Fruit fly (Drosophila melanogaster): Measurements from ENCODE around the gene can.

The can gene

dm6 chr3L:10247579-10247978, 19.3 kb downstream of the can start (continued):
- TF ChIP-seq CG31627 (GFP tag; optimal IDR thresholded peaks at IDR 0.05), result no peak
- peak; percentile 9 for TF ChIP-seq CG1621 (tag; optimal IDR thresholded peaks at IDR 0.05)
- TF ChIP-seq Met (GFP tag; optimal IDR thresholded peaks at IDR 0.05), result peak; percentile 16
- no peak for TF ChIP-seq Eip93F (GFP tag; optimal IDR thresholded peaks at IDR 0.05)
- no peak for TF ChIP-seq CG11294 (GFP tag; IDR thresholded peaks at IDR 0.05)
- no peak for TF ChIP-seq Ets96B (tag; optimal IDR thresholded peaks at IDR 0.05)
- peak; percentile 22 for TF ChIP-seq acj6 (GFP tag; optimal IDR thresholded peaks at IDR 0.05)

dm6 chr3L:10247121-10247520, 19.8 kb downstream of the can start:
- TF ChIP-seq Lpt (GFP tag; optimal IDR thresholded peaks at IDR 0.05) (no peak), CG9139 (GFP tag; optimal IDR thresholded peaks at IDR 0.05) (peak; percentile 8)

dm6 chr3L:10246226-10246778, 20.6 kb downstream of the can start:
- TF ChIP-seq fkh (GFP tag; optimal IDR thresholded peaks at IDR 0.05) (no peak), Sox14 (GFP tag; optimal IDR thresholded peaks at IDR 0.05) (no peak), dsx (GFP tag; optimal IDR thresholded peaks at IDR 0.05; ENCODE audit: poor library complexity, severe bottlenecking) (no peak), CG8119 (GFP tag; IDR thresholded peaks at IDR 0.05) (no peak), CG3919 (GFP tag; optimal IDR thresholded peaks at IDR 0.05) (no peak), CG11902 (GFP tag; optimal IDR thresholded peaks at IDR 0.05) (no peak), Eip75B (GFP tag; optimal IDR thresholded peaks at IDR 0.05) (no peak), fd59A (GFP tag; optimal IDR thresholded peaks at IDR 0.05) (no peak), salr (GFP tag; optimal IDR thresholded peaks at IDR 0.05) (no peak), CG32006 (GFP tag; optimal IDR thresholded peaks at IDR 0.05) (no peak), Hr38 (GFP tag; optimal IDR thresholded peaks at IDR 0.05) (no peak), achi (GFP tag; optimal IDR thresholded peaks at IDR 0.05) (no peak)

dm6 chr3L:10244606-10245005, 22.3 kb downstream of the can start, which contains the start of gene Or67c:
Or67c (minus strand) TSS chr3L:10244706.
- TF ChIP-seq CG9139 (GFP tag; optimal IDR thresholded peaks at IDR 0.05) (no peak), Ets21C (GFP tag; optimal IDR thresholded peaks at IDR 0.05) (no peak), CG11294 (GFP tag; IDR thresholded peaks at IDR 0.05) (no peak), CG7368 (GFP tag; optimal IDR thresholded peaks at IDR 0.05) (no peak), Eip78C (GFP tag) (no peak), salr (GFP tag; optimal IDR thresholded peaks at IDR 0.05) (no peak), Hr38 (GFP tag; optimal IDR thresholded peaks at IDR 0.05) (no peak), CG1621 (tag; optimal IDR thresholded peaks at IDR 0.05) (no peak), CG15336 (GFP tag; IDR thresholded peaks at IDR 0.05) (no peak), Sox15 (GFP tag; optimal IDR thresholded peaks at IDR 0.05) (no peak), Sox14 (GFP tag; optimal IDR thresholded peaks at IDR 0.05) (no peak), fkh (GFP tag; optimal IDR thresholded peaks at IDR 0.05) (no peak), CG4318 (GFP tag; optimal IDR thresholded peaks at IDR 0.05) (no peak), Met (GFP tag; optimal IDR thresholded peaks at IDR 0.05) (no peak), CG34406 (GFP tag; optimal IDR thresholded peaks at IDR 0.05) (no peak), CG6854 (GFP tag; optimal IDR thresholded peaks at IDR 0.05) (no peak), pdm3 (GFP tag; optimal IDR thresholded peaks at IDR 0.05) (no peak), topi (GFP tag; optimal IDR thresholded peaks at IDR 0.05) (no peak)

- TF ChIP-seq spab (GFP tag; optimal IDR thresholded peaks at IDR 0.05) (no peak), CG16779 (tag; optimal IDR thresholded peaks at IDR 0.05) (no peak), Smox (GFP tag; optimal IDR thresholded peaks at IDR 0.05) (peak; percentile 28), acj6 (GFP tag; optimal IDR thresholded peaks at IDR 0.05) (peak; percentile 24), Hr4 (GFP tag; optimal IDR thresholded peaks at IDR 0.05) (peak; percentile 16), CG8632 (GFP tag; optimal IDR thresholded peaks at IDR 0.05) (peak; percentile 46), Hr39 (GFP tag; optimal IDR thresholded peaks at IDR 0.05) (peak; percentile 5), esn (GFP tag; optimal IDR thresholded peaks at IDR 0.05) (peak; percentile 36), CG6163 (GFP tag; IDR thresholded peaks at IDR 0.05) (no peak), CG32006 (GFP tag; optimal IDR thresholded peaks at IDR 0.05) (peak; percentile 51), CG8119 (GFP tag; IDR thresholded peaks at IDR 0.05) (peak; percentile 66; the same call in 2 of the 3 replicates), net (GFP tag; optimal IDR thresholded peaks at IDR 0.05) (no peak), Blimp-1 (GFP tag; optimal IDR thresholded peaks at IDR 0.05) (no peak), Ets21C (GFP tag; optimal IDR thresholded peaks at IDR 0.05) (no peak), CG9139 (GFP tag; optimal IDR thresholded peaks at IDR 0.05) (peak; percentile 3), lz (GFP tag; optimal IDR thresholded peaks at IDR 0.05) (peak; percentile 1), topi (GFP tag; optimal IDR thresholded peaks at IDR 0.05) (no peak), CG3032 (tag; optimal IDR thresholded peaks at IDR 0.05) (peak; percentile 39), Eip93F (GFP tag; optimal IDR thresholded peaks at IDR 0.05) (no peak), Sox102F (GFP tag; optimal IDR thresholded peaks at IDR 0.05) (no peak), CG31627 (GFP tag; optimal IDR thresholded peaks at IDR 0.05) (peak; percentile 8)
Measured at dm6 chr3L:10242243-10242642, 24.7 kb downstream of the can start.

Data from whole organism, prepupa.